Worm (Caenorhabditis elegans): ENCODE data around the gene C33B4.2.

DNA sequence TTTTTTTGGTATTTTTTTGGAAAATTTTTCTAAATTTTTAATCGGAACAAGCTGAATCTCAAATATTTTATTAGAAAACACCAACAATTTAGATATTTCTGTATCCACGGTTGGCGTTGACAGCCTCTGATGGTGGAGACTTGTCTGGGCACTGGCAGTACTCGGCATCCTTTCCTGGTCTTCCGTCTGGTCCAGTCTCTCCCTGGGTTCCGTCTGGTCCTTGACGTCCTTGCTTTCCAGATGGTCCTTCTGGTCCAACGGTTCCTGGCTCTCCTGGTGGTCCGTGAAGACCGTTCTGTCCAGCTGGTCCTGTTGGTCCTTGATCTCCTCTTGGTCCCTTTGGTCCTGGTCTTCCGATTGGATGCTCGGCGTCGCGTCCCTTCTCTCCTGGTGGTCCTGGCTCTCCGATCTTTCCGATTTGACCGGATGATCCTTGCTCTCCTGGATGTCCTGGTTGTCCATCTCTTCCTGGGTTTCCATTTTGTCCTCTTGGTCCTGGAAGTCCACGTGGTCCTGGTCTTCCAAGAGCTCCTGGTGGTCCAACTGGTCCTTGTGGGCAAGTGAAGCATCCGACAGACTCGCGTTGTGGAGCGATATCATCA lies 35.2 kb downstream of the C33B4.2 start:
- TF ChIP-seq efl-3 (GFP tag; optimal IDR thresholded peaks at IDR 0.05), result no peak
- no peak for TF ChIP-seq nhr-76 (tag; optimal IDR thresholded peaks at IDR 0.05)
- no peak for TF ChIP-seq ceh-8 (GFP tag; optimal IDR thresholded peaks at IDR 0.05)
- no peak for TF ChIP-seq mep-1 (tag; optimal IDR thresholded peaks at IDR 0.05)
- TF ChIP-seq tbx-2 (tag; optimal IDR thresholded peaks at IDR 0.05), result no peak
- TF ChIP-seq pag-3 (tag; optimal IDR thresholded peaks at IDR 0.05; ENCODE audit: borderline replicate concordance, insufficient read depth), result no peak
- no peak for TF ChIP-seq lin-13 (GFP tag; optimal IDR thresholded peaks at IDR 0.05)
- TF ChIP-seq ceh-90 (tag; optimal IDR thresholded peaks at IDR 0.05), result no peak
- no peak for TF ChIP-seq ztf-11 (tag; optimal IDR thresholded peaks at IDR 0.05)
- no peak for TF ChIP-seq efl-1 (optimal IDR thresholded peaks at IDR 0.05)
- no peak for TF ChIP-seq efl-1 (GFP tag; optimal IDR thresholded peaks at IDR 0.05 in 1 of 2)
- TF ChIP-seq unc-62 (GFP tag; optimal IDR thresholded peaks at IDR 0.05), result no peak
- TF ChIP-seq tlp-1 (tag; optimal IDR thresholded peaks at IDR 0.05), result no peak
- TF ChIP-seq ama-1 (optimal IDR thresholded peaks at IDR 0.05), result no peak

Data from whole organism, L1 larva.